Fruit fly (Drosophila melanogaster) ovary, adult (tissue): ENCODE measurements around the gene CG31068.

Experiments
- CG17801 ChIP-seq: fragments of 200-800 bp; optimal IDR thresholded peaks from 2 replicates; lab custom pipeline; 2019; ENCODE audit warnings: missing biosample characterization, mild to moderate bottlenecking, missing genetic modification characterization, moderate library complexity; ENCODE audit not compliant: partially characterized antibody

Gene CG31068

dm6 chr3R:27233398-27233797 is at the start of gene CG31068:
CG31068 (plus strand) TSS chr3R:27233698.
- no peak for TF ChIP-seq CG17801

dm6 chr3R:27185933-27186571 is 47.4 kb upstream of the CG31068 start:
- no peak for TF ChIP-seq CG17801

- TF ChIP-seq CG17801 = no peak
Measured at dm6 chr3R:27186849-27187248, 46.6 kb upstream of the CG31068 start.

- no peak for TF ChIP-seq CG17801
Measured at dm6 chr3R:27193079-27193478, 40.4 kb upstream of the CG31068 start.

- no peak for TF ChIP-seq CG17801
Measured at dm6 chr3R:27194106-27194505, 39.4 kb upstream of the CG31068 start, which contains the start of gene Ser. Ser (minus strand) TSS chr3R:27194267.

- TF ChIP-seq CG17801 = no peak
Measured at dm6 chr3R:27196866-27197265, 36.6 kb upstream of the CG31068 start.

dm6 chr3R:27197581-27197980 is 35.9 kb upstream of the CG31068 start:
- TF ChIP-seq CG17801 = no peak

dm6 chr3R:27198883-27199780 is 34.4 kb upstream of the CG31068 start:
- TF ChIP-seq CG17801 = no peak

dm6 chr3R:27201538-27202281 is 31.8 kb upstream of the CG31068 start:
- TF ChIP-seq CG17801 = no peak

dm6 chr3R:27202330-27202729 is 31.2 kb upstream of the CG31068 start:
- TF ChIP-seq CG17801 = no peak

dm6 chr3R:27203856-27204255 is 29.6 kb upstream of the CG31068 start:
- TF ChIP-seq CG17801 = no peak

- TF ChIP-seq CG17801 = no peak
Measured at dm6 chr3R:27204694-27205414, 28.6 kb upstream of the CG31068 start.

- TF ChIP-seq CG17801 = no peak
Measured at dm6 chr3R:27208724-27209343, 24.7 kb upstream of the CG31068 start.

dm6 chr3R:27209561-27210275 is 23.8 kb upstream of the CG31068 start:
- no peak for TF ChIP-seq CG17801

dm6 chr3R:27212979-27213580 is 20.4 kb upstream of the CG31068 start:
- no peak for TF ChIP-seq CG17801
